Worm (Caenorhabditis elegans) whole organism, L1 larva: ENCODE results near the gene F30B5.11.

Source experiments
- alr-1 ChIP-seq: fragments of 200-800 bp; sonication (Bioruptor generic); optimal IDR thresholded peaks from 2 replicates; lab custom pipeline; 2018; ENCODE audit warnings: borderline replicate concordance, mild to moderate bottlenecking, missing genetic modification characterization, missing compliant biosample characterization
- aly-2 ChIP-seq: fragments of 150-350 bp; optimal IDR thresholded peaks from 2 replicates; lab custom pipeline; 2014; ENCODE audit warnings: missing biosample characterization, missing genetic modification characterization
- ama-1 ChIP-seq: fragments of 150-350 bp; optimal IDR thresholded peaks from 2 replicates; lab custom pipeline; 2014
- blmp-1 ChIP-seq: fragments of 150-350 bp; optimal IDR thresholded peaks from 2 replicates; lab custom pipeline; 2014; ENCODE audit warnings: missing biosample characterization, missing genetic modification characterization
- ceh-8 ChIP-seq: fragments of 200-800 bp; sonication (Bioruptor generic); optimal IDR thresholded peaks from 2 replicates; lab custom pipeline; 2018; ENCODE audit warnings: mild to moderate bottlenecking, missing genetic modification characterization, moderate library complexity, missing compliant biosample characterization
- ceh-88 ChIP-seq: fragments of 200-800 bp; sonication (Bioruptor generic); IDR thresholded peaks from 2 replicates; pipeline ENCODE4 v1.3.6; 2022; ENCODE audit warnings: missing genetic modification characterization, missing compliant biosample characterization
- ceh-90 ChIP-seq: sonication (generic microtip); optimal IDR thresholded peaks from 2 replicates; lab custom pipeline; 2016; ENCODE audit warnings: missing genetic modification characterization, missing compliant biosample characterization
- ces-1 ChIP-seq: fragments of 150-350 bp; optimal IDR thresholded peaks from 2 replicates; lab custom pipeline; 2014; ENCODE audit warnings: missing biosample characterization, missing genetic modification reagents, missing genetic modification characterization
- dpl-1 ChIP-seq, 3 experiments: fragments of 150-350 bp in 2 of 3; sonication (generic microtip) in 1 of 3; optimal IDR thresholded peaks; 2 replicates each; lab custom pipeline; 2014 to 2017; ENCODE audit warnings: missing biosample characterization in 3 of 3, missing genetic modification characterization in 3 of 3, missing genetic modification reagents in 3 of 3
- efl-1 ChIP-seq, 4 experiments: fragments of 150-350 bp; optimal IDR thresholded peaks in 3 of 4; peaks in 1 of 4; 1 replicate in 1 of 4; 2 replicates in 3 of 4; lab custom pipeline; 2014; ENCODE audit warnings: missing biosample characterization in 2 of 4, missing genetic modification characterization in 2 of 4, missing genetic modification reagents in 2 of 4
- egl-13 ChIP-seq: sonication (generic microtip); optimal IDR thresholded peaks from 2 replicates; lab custom pipeline; 2016; ENCODE audit warnings: missing genotype, missing genetic modification reagents, missing genetic modification characterization, missing compliant biosample characterization
- egl-27 ChIP-seq, 2 experiments: fragments of 150-350 bp in 1 of 2; sonication (generic microtip); optimal IDR thresholded peaks; 3 replicates each; lab custom pipeline; 2017 to 2018; ENCODE audit warnings: missing biosample characterization in 2 of 2, missing genetic modification characterization in 2 of 2, missing genetic modification reagents in 2 of 2
- fkh-10 ChIP-seq: sonication (generic microtip); optimal IDR thresholded peaks from 2 replicates; lab custom pipeline; 2017; ENCODE audit warnings: missing biosample characterization, missing genetic modification reagents, missing genetic modification characterization
- fkh-4 ChIP-seq: sonication (generic microtip); optimal IDR thresholded peaks from 2 replicates; lab custom pipeline; 2016; ENCODE audit warnings: missing compliant biosample characterization, missing genetic modification characterization, borderline replicate concordance
- fkh-8 ChIP-seq: sonication (generic microtip); optimal IDR thresholded peaks from 2 replicates; lab custom pipeline; 2016; ENCODE audit warnings: mild to moderate bottlenecking, missing genetic modification characterization, missing compliant biosample characterization
- fos-1 ChIP-seq: fragments of 150-350 bp; optimal IDR thresholded peaks from 2 replicates; lab custom pipeline; 2014; ENCODE audit warnings: missing biosample characterization, missing genetic modification characterization
- hlh-4 ChIP-seq: sonication (generic microtip); optimal IDR thresholded peaks from 2 replicates; lab custom pipeline; 2016; ENCODE audit warnings: mild to moderate bottlenecking, missing genetic modification characterization, missing compliant biosample characterization
- irx-1 ChIP-seq: sonication (generic microtip); optimal IDR thresholded peaks from 2 replicates; lab custom pipeline; 2016; ENCODE audit warnings: missing genetic modification characterization, missing compliant biosample characterization
- isw-1 ChIP-seq: fragments of 200-800 bp; sonication (Bioruptor generic); IDR thresholded peaks from 2 replicates; pipeline ENCODE4 v1.3.6; 2022; ENCODE audit warnings: missing genetic modification characterization, missing compliant biosample characterization
- nhr-11 ChIP-seq: fragments of 150-350 bp; optimal IDR thresholded peaks from 2 replicates; lab custom pipeline; 2014; ENCODE audit warnings: missing biosample characterization, missing genetic modification characterization
- nhr-12 ChIP-seq: sonication (generic microtip); optimal IDR thresholded peaks from 2 replicates; lab custom pipeline; 2017; ENCODE audit warnings: missing biosample characterization, missing genetic modification characterization
- nhr-20 ChIP-seq: sonication (generic microtip); optimal IDR thresholded peaks from 2 replicates; lab custom pipeline; 2016; ENCODE audit warnings: mild to moderate bottlenecking, missing genetic modification characterization, missing compliant biosample characterization
- nhr-237 ChIP-seq: fragments of 150-350 bp; optimal IDR thresholded peaks from 2 replicates; lab custom pipeline; 2014; ENCODE audit warnings: missing biosample characterization, missing genetic modification characterization
- nhr-28 ChIP-seq: fragments of 150-350 bp; optimal IDR thresholded peaks from 2 replicates; lab custom pipeline; 2014; ENCODE audit warnings: missing biosample characterization, missing genetic modification characterization
- nhr-47 ChIP-seq: sonication (generic microtip); optimal IDR thresholded peaks from 2 replicates; lab custom pipeline; 2016; ENCODE audit warnings: mild to moderate bottlenecking, missing genetic modification characterization, moderate library complexity, missing compliant biosample characterization
- nhr-71 ChIP-seq: sonication (generic microtip); optimal IDR thresholded peaks from 2 replicates; lab custom pipeline; 2016; ENCODE audit warnings: mild to moderate bottlenecking, missing genetic modification characterization, moderate library complexity, missing compliant biosample characterization
- nhr-84 ChIP-seq: sonication (generic microtip); optimal IDR thresholded peaks from 2 replicates; lab custom pipeline; 2017; ENCODE audit warnings: missing biosample characterization, missing genetic modification characterization
- nhr-90 ChIP-seq: sonication (generic microtip); optimal IDR thresholded peaks from 2 replicates; lab custom pipeline; 2016; ENCODE audit warnings: mild to moderate bottlenecking, missing genetic modification characterization, missing compliant biosample characterization; ENCODE audit not compliant: poor library complexity
- pqm-1 ChIP-seq: sonication (generic microtip); optimal IDR thresholded peaks from 3 replicates; lab custom pipeline; 2017; ENCODE audit warnings: missing biosample characterization, missing genetic modification characterization
- rnt-1 ChIP-seq: sonication (generic microtip); optimal IDR thresholded peaks from 2 replicates; lab custom pipeline; 2016; ENCODE audit warnings: mild to moderate bottlenecking, missing genetic modification characterization, moderate library complexity, missing compliant biosample characterization
- sptf-1 ChIP-seq: fragments of 150-350 bp; optimal IDR thresholded peaks from 2 replicates; lab custom pipeline; 2014; ENCODE audit warnings: missing biosample characterization, missing genetic modification characterization
- unc-130 ChIP-seq: fragments of 150-350 bp; optimal IDR thresholded peaks from 2 replicates; lab custom pipeline; 2017; ENCODE audit warnings: missing biosample characterization, missing genetic modification characterization, inconsistent platforms
- unc-62 ChIP-seq: fragments of 150-350 bp; optimal IDR thresholded peaks from 2 replicates; lab custom pipeline; 2014; ENCODE audit warnings: missing biosample characterization, missing genetic modification reagents, missing genetic modification characterization
- vab-15 ChIP-seq: sonication (generic microtip); optimal IDR thresholded peaks from 2 replicates; lab custom pipeline; 2017; ENCODE audit warnings: missing genotype, mild to moderate bottlenecking, missing genetic modification characterization, missing compliant biosample characterization
- ztf-4 ChIP-seq: fragments of 150-350 bp; optimal IDR thresholded peaks from 2 replicates; lab custom pipeline; 2014; ENCODE audit warnings: missing biosample characterization, missing genetic modification characterization

Gene F30B5.11

DNA sequence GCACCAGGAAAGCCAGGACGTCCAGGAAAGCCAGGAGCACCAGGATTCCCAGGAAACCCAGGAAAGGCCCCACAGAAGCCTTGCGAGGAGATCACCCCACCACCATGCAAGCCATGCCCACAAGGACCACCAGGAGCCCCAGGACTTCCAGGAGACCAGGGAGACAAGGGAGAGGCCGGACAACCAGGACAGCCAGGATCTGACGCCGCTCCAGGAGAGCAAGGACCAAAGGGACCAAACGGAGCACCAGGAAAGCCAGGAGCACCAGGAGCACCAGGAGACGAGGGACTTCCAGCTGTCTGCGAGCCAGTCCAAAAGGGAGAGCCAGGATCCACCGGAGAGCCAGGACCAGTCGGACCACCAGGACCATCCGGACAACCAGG is 16.1 kb upstream of the F30B5.11 start:
- TF ChIP-seq ceh-90 (tag; lab: Kevin White, UChicago), result no peak
- TF ChIP-seq sptf-1 (tag; lab: Kevin White, UChicago), result no peak
- no peak for TF ChIP-seq fkh-10
- TF ChIP-seq aly-2 (tag; lab: Kevin White, UChicago), result no peak
- TF ChIP-seq ama-1 (lab: Kevin White, UChicago), result no peak
- no peak for TF ChIP-seq nhr-237 (tag; lab: Kevin White, UChicago)
- TF ChIP-seq unc-62 (GFP tag; lab: Kevin White, UChicago), result no peak
- TF ChIP-seq nhr-90, result no peak
- no peak for TF ChIP-seq dpl-1 (GFP tag; optimal IDR thresholded peaks at IDR 0.05; lab: Kevin White, UChicago)
- TF ChIP-seq rnt-1 (tag; lab: Kevin White, UChicago), result no peak
- no peak for TF ChIP-seq vab-15 (tag; lab: Kevin White, UChicago)
- no peak for TF ChIP-seq nhr-71 (tag; lab: Kevin White, UChicago)
- no peak for TF ChIP-seq ces-1 (GFP tag; lab: Kevin White, UChicago)
- TF ChIP-seq unc-130 (tag; lab: Kevin White, UChicago), result no peak
- TF ChIP-seq nhr-28 (tag; lab: Kevin White, UChicago), result no peak

DNA sequence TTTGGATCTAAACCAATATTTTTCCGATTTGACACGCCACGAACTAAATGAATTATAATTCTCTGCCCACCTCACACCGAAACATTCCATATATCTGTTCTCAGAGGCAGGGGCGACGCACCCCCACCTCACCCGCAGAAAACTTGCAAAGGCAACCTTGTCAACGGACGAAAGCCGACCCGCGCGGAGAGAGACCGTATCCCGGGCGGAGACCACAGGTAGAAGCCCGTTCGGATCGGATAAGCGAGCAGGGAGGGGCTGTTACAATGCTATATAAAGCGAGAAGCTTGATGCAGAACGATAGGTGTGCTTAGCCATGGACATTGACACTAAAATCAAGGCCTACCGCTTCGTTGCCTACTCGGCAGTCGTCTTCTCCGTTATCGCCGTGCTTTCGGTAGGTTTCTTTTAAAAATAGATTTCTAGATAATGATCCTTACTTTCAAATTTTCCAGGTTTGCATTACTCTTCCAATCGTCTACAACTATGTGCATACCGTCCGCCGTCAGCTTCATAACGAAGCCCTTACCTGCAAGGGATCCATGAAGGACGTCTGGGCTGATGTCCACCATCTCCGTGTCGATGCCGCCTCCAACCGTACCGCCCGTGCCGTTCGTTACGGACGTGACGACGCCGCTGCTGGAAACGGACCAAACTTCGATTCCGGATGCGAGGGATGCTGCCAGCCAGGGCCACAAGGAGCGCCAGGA is 15.6 kb upstream of the F30B5.11 start, which contains the start of the genes zipt-2.2 and dpy-13:
Gene zipt-2.2 (minus strand): TSS at position 51 of the 710 bp plus-strand sequence.
Gene dpy-13 (plus strand): TSS at position 300 of the 710 bp plus-strand sequence.
- TF ChIP-seq hlh-4 (tag; lab: Kevin White, UChicago) (no peak), nhr-20 (no peak), rnt-1 (tag; lab: Kevin White, UChicago) (no peak), nhr-11 (tag; lab: Kevin White, UChicago) (no peak), alr-1 (no peak), nhr-71 (tag; lab: Kevin White, UChicago) (no peak), isw-1 (GFP tag; lab: Robert Waterston, UW) (no peak), egl-13 (tag; lab: Kevin White, UChicago) (no peak), efl-1 (optimal IDR thresholded peaks at IDR 0.05; lab: Kevin White, UChicago) (no peak), efl-1 (GFP tag; optimal IDR thresholded peaks at IDR 0.05 in 1 of 2; lab: Kevin White, UChicago) (no peak)

DNA sequence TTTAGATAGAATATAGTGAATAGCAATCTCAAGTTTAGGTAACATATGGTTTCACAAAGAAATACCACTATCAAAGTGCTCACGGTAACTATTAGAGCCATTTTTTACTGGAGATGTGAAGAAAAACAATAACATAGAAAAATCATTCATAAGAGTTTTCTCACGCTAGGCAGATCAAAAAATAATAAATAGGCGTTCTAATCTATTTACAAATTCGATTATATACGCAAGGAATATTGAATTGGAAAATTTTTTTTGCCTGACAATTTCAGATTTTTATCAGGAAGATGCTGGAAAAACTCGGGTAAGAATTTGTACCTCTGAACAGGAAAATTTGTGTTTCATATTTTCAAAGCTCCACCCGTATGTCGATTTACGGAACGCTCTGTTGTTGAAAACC is 8.0 kb upstream of the F30B5.11 start, which contains the start of gene srbc-70:
Gene srbc-70 (minus strand): TSS at position 101 of the 400 bp plus-strand sequence.
- TF ChIP-seq irx-1 (tag; lab: Kevin White, UChicago) (no peak), nhr-12 (tag; lab: Kevin White, UChicago) (no peak), nhr-47 (tag; lab: Kevin White, UChicago) (no peak), pqm-1 (tag; lab: Kevin White, UChicago) (no peak), nhr-84 (tag; lab: Kevin White, UChicago) (no peak), egl-27 (tag; optimal IDR thresholded peaks at IDR 0.05; lab: Kevin White, UChicago) (no peak), fkh-4 (tag; lab: Kevin White, UChicago) (no peak), ceh-8 (GFP tag; lab: Kevin White, UChicago) (no peak), blmp-1 (tag; lab: Kevin White, UChicago) (no peak), ztf-4 (tag; lab: Kevin White, UChicago) (no peak), ceh-88 (no peak), hlh-4 (tag; lab: Kevin White, UChicago) (no peak), fos-1 (tag; lab: Kevin White, UChicago) (no peak), nhr-11 (tag; lab: Kevin White, UChicago) (no peak)

DNA sequence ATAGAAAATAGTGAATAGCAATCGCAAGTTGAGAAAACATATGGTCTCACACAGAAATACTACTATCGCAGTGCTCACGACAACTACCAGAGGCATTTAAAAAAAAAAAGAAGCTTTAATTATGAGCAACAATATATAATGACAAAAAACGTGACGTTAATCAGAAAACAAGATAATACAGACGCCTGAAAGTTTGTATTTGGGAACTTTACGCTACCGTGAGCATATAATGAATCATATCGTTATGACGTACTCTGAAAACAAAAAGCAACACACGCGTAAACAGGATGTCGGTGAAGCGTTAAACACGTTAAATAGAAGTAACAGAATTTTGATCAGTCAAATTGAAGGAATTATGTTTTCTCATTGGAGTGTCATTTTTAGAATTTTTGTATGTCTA is 6.0 kb upstream of the F30B5.11 start, which contains the start of gene srbc-71:
Gene srbc-71 (minus strand): TSS at position 101 of the 400 bp plus-strand sequence.
- TF ChIP-seq fkh-8, result peak; percentile 3
- TF ChIP-seq blmp-1 (tag; lab: Kevin White, UChicago), result no peak
